Fruit fly (Drosophila melanogaster) whole organism, prepupa: ENCODE measurements around the gene CG14043.

ENCODE experiments used
- Blimp-1 ChIP-seq: fragments of 200-800 bp; sonication (Bioruptor generic); optimal IDR thresholded peaks from 3 replicates; lab custom pipeline; 2017; ENCODE audit warnings: missing biosample characterization, missing genetic modification characterization, mild to moderate bottlenecking, moderate library complexity, missing genetic modification reagents
- CG10631 ChIP-seq: fragments of 200-800 bp; sonication (Bioruptor generic); optimal IDR thresholded peaks from 2 replicates; lab custom pipeline; 2016; ENCODE audit warnings: missing biosample characterization, missing genetic modification characterization
- CG10669 ChIP-seq: fragments of 200-800 bp; sonication (Bioruptor generic); optimal IDR thresholded peaks from 3 replicates; lab custom pipeline; 2018; ENCODE audit warnings: missing biosample characterization, mild to moderate bottlenecking, missing genetic modification characterization, moderate library complexity
- CG11294 ChIP-seq: fragments of 200-800 bp; sonication (Bioruptor generic); IDR thresholded peaks from 2 replicates; pipeline ENCODE4 v1.3.6; 2022; ENCODE audit warnings: missing biosample characterization, missing genetic modification characterization
- CG11762 ChIP-seq: fragments of 200-800 bp; sonication (Bioruptor generic); optimal IDR thresholded peaks from 3 replicates; lab custom pipeline; 2016; ENCODE audit warnings: missing biosample characterization, missing genetic modification characterization; ENCODE audit not compliant: insufficient read depth
- CG11902 ChIP-seq: fragments of 200-800 bp; sonication (Bioruptor generic); optimal IDR thresholded peaks from 3 replicates; lab custom pipeline; 2016; ENCODE audit warnings: missing biosample characterization, missing genetic modification characterization
- CG15336 ChIP-seq: fragments of 200-800 bp; sonication (Bioruptor generic); IDR thresholded peaks from 2 replicates; pipeline ENCODE4 v1.3.6; 2022; ENCODE audit warnings: missing biosample characterization, missing genetic modification characterization
- CG16779 ChIP-seq: fragments of 200-800 bp; sonication (Bioruptor generic); optimal IDR thresholded peaks from 3 replicates; lab custom pipeline; 2017; ENCODE audit warnings: missing biosample characterization, mild to moderate bottlenecking, missing genetic modification characterization
- CG3032 ChIP-seq: fragments of 200-800 bp; optimal IDR thresholded peaks from 2 replicates; lab custom pipeline; 2019; ENCODE audit warnings: missing biosample characterization, mild to moderate bottlenecking, missing genetic modification characterization, moderate library complexity
- CG32006 ChIP-seq: fragments of 200-800 bp; sonication (Bioruptor generic); optimal IDR thresholded peaks from 3 replicates; lab custom pipeline; 2017; ENCODE audit warnings: missing biosample characterization, mild to moderate bottlenecking, missing genetic modification characterization
- CG34406 ChIP-seq: fragments of 200-800 bp; sonication (Bioruptor generic); optimal IDR thresholded peaks from 3 replicates; lab custom pipeline; 2016; ENCODE audit warnings: missing biosample characterization, missing genetic modification characterization
- CG4318 ChIP-seq: fragments of 200-800 bp; sonication (Bioruptor generic); optimal IDR thresholded peaks from 3 replicates; lab custom pipeline; 2017; ENCODE audit warnings: missing biosample characterization, mild to moderate bottlenecking, missing genetic modification characterization
- CG6163 ChIP-seq: fragments of 200-800 bp; sonication (Bioruptor generic); IDR thresholded peaks from 3 replicates; pipeline ENCODE4 v1.3.6; 2022; ENCODE audit warnings: missing biosample characterization, missing genetic modification characterization
- CG6276 ChIP-seq: fragments of 200-800 bp; sonication (Bioruptor generic); optimal IDR thresholded peaks from 2 replicates; lab custom pipeline; 2017; ENCODE audit warnings: missing biosample characterization, mild to moderate bottlenecking, missing genetic modification characterization
- CG6792 ChIP-seq: fragments of 200-800 bp; sonication (Bioruptor generic); optimal IDR thresholded peaks from 3 replicates; lab custom pipeline; 2016; ENCODE audit warnings: missing biosample characterization, missing genetic modification characterization
- CG6854 ChIP-seq: fragments of 200-800 bp; sonication (Bioruptor generic); optimal IDR thresholded peaks from 2 replicates; lab custom pipeline; 2017; ENCODE audit warnings: missing biosample characterization, mild to moderate bottlenecking, missing genetic modification characterization
- CG8119 ChIP-seq: fragments of 200-800 bp; sonication (Bioruptor generic); IDR thresholded peaks from 3 replicates; pipeline ENCODE4 v1.3.6; 2022; ENCODE audit warnings: missing biosample characterization, missing genetic modification characterization
- CG8319 ChIP-seq: fragments of 200-800 bp; sonication (Bioruptor generic); optimal IDR thresholded peaks from 3 replicates; lab custom pipeline; 2016; ENCODE audit warnings: missing biosample characterization, missing genetic modification characterization
- CG9139 ChIP-seq: fragments of 200-800 bp; sonication (Bioruptor generic); optimal IDR thresholded peaks from 3 replicates; lab custom pipeline; 2017; ENCODE audit warnings: missing biosample characterization, mild to moderate bottlenecking, missing genetic modification characterization
- Eip75B ChIP-seq: fragments of 200-800 bp; sonication (Bioruptor generic); optimal IDR thresholded peaks from 3 replicates; lab custom pipeline; 2016; ENCODE audit warnings: missing biosample characterization, missing genetic modification characterization
- Eip78C ChIP-seq: fragments of 200-800 bp; sonication (Bioruptor generic); peaks from one replicate; lab custom pipeline; 2016; ENCODE audit warnings: missing biosample characterization, missing genetic modification characterization
- Ets96B ChIP-seq: fragments of 200-800 bp; optimal IDR thresholded peaks from 2 replicates; lab custom pipeline; 2019; ENCODE audit warnings: missing biosample characterization, mild to moderate bottlenecking, missing genetic modification characterization, moderate library complexity
- Gug ChIP-seq: fragments of 200-800 bp; sonication (Bioruptor generic); IDR thresholded peaks from 2 replicates; pipeline ENCODE4 v1.3.6; 2022; ENCODE audit warnings: missing biosample characterization, missing genetic modification characterization
- Hr38 ChIP-seq: sonication (Bioruptor generic); optimal IDR thresholded peaks from 2 replicates; lab custom pipeline; 2016; ENCODE audit warnings: missing biosample characterization, missing genetic modification characterization
- Hr39 ChIP-seq: fragments of 200-800 bp; sonication (Bioruptor generic); optimal IDR thresholded peaks from 2 replicates; lab custom pipeline; 2016; ENCODE audit warnings: missing biosample characterization, missing genetic modification characterization
- Hr4 ChIP-seq: fragments of 200-800 bp; sonication (Bioruptor generic); optimal IDR thresholded peaks from 3 replicates; lab custom pipeline; 2016; ENCODE audit warnings: missing biosample characterization, missing genetic modification characterization
- Lpt ChIP-seq: fragments of 200-800 bp; sonication (Bioruptor generic); optimal IDR thresholded peaks from 3 replicates; lab custom pipeline; 2016; ENCODE audit warnings: missing biosample characterization, missing genetic modification characterization
- Met ChIP-seq: fragments of 200-800 bp; sonication (Bioruptor generic); optimal IDR thresholded peaks from 3 replicates; lab custom pipeline; 2016; ENCODE audit warnings: missing biosample characterization, missing genetic modification characterization
- OdsH ChIP-seq: fragments of 200-800 bp; sonication (Bioruptor generic); optimal IDR thresholded peaks from 3 replicates; lab custom pipeline; 2016; ENCODE audit warnings: missing biosample characterization, missing genetic modification characterization
- Sox14 ChIP-seq: fragments of 200-800 bp; sonication (Bioruptor generic); optimal IDR thresholded peaks from 3 replicates; lab custom pipeline; 2016; ENCODE audit warnings: missing biosample characterization, missing genetic modification characterization
- Sox15 ChIP-seq: fragments of 200-800 bp; sonication (Bioruptor generic); optimal IDR thresholded peaks from 3 replicates; lab custom pipeline; 2016; ENCODE audit warnings: missing biosample characterization, missing genetic modification characterization
- acj6 ChIP-seq: fragments of 200-800 bp; sonication (Bioruptor generic); optimal IDR thresholded peaks from 3 replicates; lab custom pipeline; 2016; ENCODE audit warnings: missing biosample characterization, missing genetic modification characterization
- cyc ChIP-seq: fragments of 200-800 bp; sonication (Bioruptor generic); optimal IDR thresholded peaks from 3 replicates; lab custom pipeline; 2016; ENCODE audit warnings: missing biosample characterization, missing genetic modification characterization
- dac ChIP-seq: fragments of 200-800 bp; sonication (Bioruptor generic); optimal IDR thresholded peaks from 2 replicates; lab custom pipeline; 2017; ENCODE audit warnings: missing biosample characterization, mild to moderate bottlenecking, missing genetic modification characterization
- dsx ChIP-seq: fragments of 200-800 bp; optimal IDR thresholded peaks from 3 replicates; lab custom pipeline; 2019; ENCODE audit warnings: missing biosample characterization, mild to moderate bottlenecking, missing genetic modification characterization, moderate library complexity; ENCODE audit not compliant: poor library complexity, severe bottlenecking
- fd59A ChIP-seq: fragments of 200-800 bp; sonication (Bioruptor generic); optimal IDR thresholded peaks from 2 replicates; lab custom pipeline; 2017; ENCODE audit warnings: missing biosample characterization, mild to moderate bottlenecking, missing genetic modification characterization, missing genetic modification reagents
- fd85E ChIP-seq: fragments of 200-800 bp; sonication (Bioruptor generic); optimal IDR thresholded peaks from 3 replicates; lab custom pipeline; 2016; ENCODE audit warnings: missing biosample characterization, missing genetic modification characterization
- fkh ChIP-seq: fragments of 200-800 bp; sonication (Bioruptor generic); optimal IDR thresholded peaks from 3 replicates; lab custom pipeline; 2017; ENCODE audit warnings: missing biosample characterization, mild to moderate bottlenecking, missing genetic modification characterization, moderate library complexity
- lz ChIP-seq: fragments of 200-800 bp; sonication (Bioruptor generic); optimal IDR thresholded peaks from 3 replicates; lab custom pipeline; 2016; ENCODE audit warnings: missing biosample characterization, missing genetic modification characterization
- net ChIP-seq: fragments of 200-800 bp; sonication (Bioruptor generic); optimal IDR thresholded peaks from 3 replicates; lab custom pipeline; 2016; ENCODE audit warnings: missing biosample characterization, missing genetic modification characterization
- pdm3 ChIP-seq: fragments of 200-800 bp; sonication (Bioruptor generic); optimal IDR thresholded peaks from 3 replicates; lab custom pipeline; 2016; ENCODE audit warnings: missing biosample characterization, missing genetic modification characterization
- salr ChIP-seq, 2 experiments: fragments of 200-800 bp; sonication (Bioruptor generic); optimal IDR thresholded peaks; 3 replicates each; lab custom pipeline; 2016 to 2018; ENCODE audit warnings: missing biosample characterization in 2 of 2, missing genetic modification characterization in 2 of 2, mild to moderate bottlenecking in 1 of 2
- spab ChIP-seq: fragments of 200-800 bp; sonication (Bioruptor generic); optimal IDR thresholded peaks from 2 replicates; lab custom pipeline; 2017; ENCODE audit warnings: missing biosample characterization, mild to moderate bottlenecking, missing genetic modification characterization, missing genetic modification reagents
- ss ChIP-seq, 2 experiments: fragments of 200-800 bp; sonication (Bioruptor generic); optimal IDR thresholded peaks; 2 replicates in 1 of 2; 3 replicates in 1 of 2; lab custom pipeline; 2017 to 2018; ENCODE audit warnings: mild to moderate bottlenecking in 2 of 2, missing biosample characterization in 2 of 2, missing genetic modification characterization in 2 of 2, moderate library complexity in 1 of 2
- svp ChIP-seq: fragments of 200-800 bp; sonication (Bioruptor generic); peaks from one replicate; lab custom pipeline; 2016; ENCODE audit warnings: missing biosample characterization, missing genetic modification characterization
- vri ChIP-seq: fragments of 200-800 bp; sonication (Bioruptor generic); optimal IDR thresholded peaks from 3 replicates; lab custom pipeline; 2016; ENCODE audit warnings: missing biosample characterization, mild to moderate bottlenecking, missing genetic modification characterization

CG14043 gene

DNA sequence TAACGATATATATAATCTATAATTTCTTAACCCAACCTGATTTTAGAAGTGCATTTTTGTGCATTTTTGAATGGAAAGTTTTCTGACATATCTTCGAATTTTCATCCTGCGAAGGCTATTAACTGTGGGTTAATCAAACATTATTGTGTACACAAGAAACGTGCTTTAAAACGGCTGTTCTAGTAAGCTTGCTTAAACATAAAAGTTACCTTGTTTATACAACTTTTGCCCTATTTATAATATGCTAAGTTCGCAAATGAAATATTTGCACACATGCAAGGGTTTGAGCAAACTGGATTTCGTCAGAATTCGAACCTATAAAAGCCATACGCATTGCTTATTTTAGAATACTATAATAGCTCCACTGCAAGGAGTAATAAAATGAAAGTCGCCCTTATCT lies 34.4 kb upstream of the CG14043 start, which contains the start of gene Sgs1:
Sgs1 (plus strand) TSS at position 350 of the 400 bp plus-strand sequence.
- no peak for TF ChIP-seq CG4318
- peak; percentile 8 for TF ChIP-seq vri (GFP tag; lab: Kevin White, UChicago)

DNA sequence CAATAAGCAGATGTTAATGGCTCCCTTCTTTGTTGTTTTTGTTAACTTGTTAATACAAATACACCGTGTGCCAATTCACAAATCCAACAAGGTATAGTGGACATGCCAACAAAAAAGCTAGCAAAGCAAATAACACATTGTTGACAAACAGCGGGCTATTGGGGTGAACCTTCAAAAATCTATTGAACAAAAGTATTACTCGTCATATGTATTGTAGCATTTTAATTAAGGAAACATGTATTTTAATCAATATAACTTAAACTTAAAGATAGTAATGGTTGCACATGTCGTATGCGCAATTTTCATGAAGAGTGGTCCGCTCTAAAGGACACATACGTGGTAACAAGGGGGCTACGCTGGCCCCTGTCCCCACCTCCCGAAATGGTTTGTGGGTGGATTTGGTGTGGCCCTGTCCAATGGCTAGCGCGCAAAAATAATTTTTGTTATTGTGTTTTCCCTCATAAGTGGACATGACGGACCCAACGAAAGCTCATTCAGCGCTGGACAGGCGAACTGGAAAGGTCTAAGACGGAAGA lies 29.2 kb upstream of the CG14043 start, which contains the start of gene synr:
synr (plus strand) TSS at position 486 of the 536 bp plus-strand sequence.
- TF ChIP-seq CG10631 (no peak), fd85E (GFP tag; lab: Kevin White, UChicago) (no peak)

DNA sequence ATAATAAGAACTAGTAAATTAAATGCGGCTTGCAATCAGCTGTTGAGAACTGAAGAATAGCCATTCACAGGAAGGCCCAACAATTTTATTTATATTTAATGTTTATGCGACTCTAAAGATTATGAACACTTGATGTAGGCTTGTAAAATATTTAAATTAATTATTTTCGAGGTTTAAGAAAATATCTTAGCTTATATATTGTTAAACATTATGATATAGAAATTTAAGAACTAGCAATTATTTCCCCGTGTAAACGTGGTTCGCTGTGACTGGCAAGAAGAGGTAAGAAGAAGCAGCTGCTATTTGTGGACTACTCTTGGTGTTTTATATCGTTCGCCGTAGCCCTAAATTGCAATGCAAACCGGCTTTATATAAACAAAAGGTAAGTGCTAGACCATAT lies 26.2 kb upstream of the CG14043 start, which contains the start of the genes mRpL24 and betaggt-I:
mRpL24 (minus strand) TSS at position 62 of the 400 bp plus-strand sequence.
betaggt-I (plus strand) TSS at position 280 of the 400 bp plus-strand sequence.
- TF ChIP-seq CG34406 (GFP tag; lab: Kevin White, UChicago): peak; percentile 97
- TF ChIP-seq dsx (GFP tag; lab: Kevin White, UChicago): peak; percentile 97
- TF ChIP-seq CG11902: peak; percentile 92
- peak; percentile 96 for TF ChIP-seq CG10669 (GFP tag; lab: Kevin White, UChicago)
- TF ChIP-seq fkh (GFP tag; lab: Kevin White, UChicago): peak; percentile 87
- TF ChIP-seq fd85E (GFP tag; lab: Kevin White, UChicago): peak; percentile 28
- TF ChIP-seq OdsH: peak; percentile 98
- TF ChIP-seq CG3032 (tag; lab: Kevin White, UChicago): peak; percentile 99
- peak; percentile 97 for TF ChIP-seq lz (GFP tag; lab: Kevin White, UChicago)
- peak; percentile 89 for TF ChIP-seq CG11762 (GFP tag; lab: Kevin White, UChicago)
- TF ChIP-seq Hr39 (GFP tag; lab: Kevin White, UChicago): peak; percentile 90
- TF ChIP-seq Ets96B: peak; percentile 98
- TF ChIP-seq CG8319 (GFP tag; lab: Kevin White, UChicago): peak; percentile 89
- peak; percentile 94 for TF ChIP-seq CG4318
- TF ChIP-seq CG15336 (GFP tag; lab: Robert Waterston, UW): peak; percentile 97
- TF ChIP-seq CG6276 (GFP tag; lab: Kevin White, UChicago): peak; percentile 92
- TF ChIP-seq Sox15 (GFP tag; lab: Kevin White, UChicago): peak; percentile 96
- peak; percentile 99 for TF ChIP-seq Eip78C (GFP tag; lab: Kevin White, UChicago)
- peak; percentile 96 for TF ChIP-seq svp
- peak; percentile 94 for TF ChIP-seq Lpt (GFP tag; lab: Kevin White, UChicago)
- peak; percentile 92 for TF ChIP-seq spab (GFP tag; lab: Kevin White, UChicago)
- peak; percentile 97 for TF ChIP-seq pdm3 (GFP tag; lab: Kevin White, UChicago)
- peak; percentile 89 for TF ChIP-seq vri (GFP tag; lab: Kevin White, UChicago)
- TF ChIP-seq CG10631: peak; percentile 98
- TF ChIP-seq salr (GFP tag; optimal IDR thresholded peaks at IDR 0.05; lab: Kevin White, UChicago): peak in 1 of 2 experiments; percentile 94
- TF ChIP-seq Blimp-1 (GFP tag; lab: Kevin White, UChicago): peak; percentile 87
- TF ChIP-seq Hr38 (GFP tag; lab: Kevin White, UChicago): no peak
- peak; percentile 95 for TF ChIP-seq CG8119 (GFP tag; lab: Robert Waterston, UW)
- peak; percentile 93 for TF ChIP-seq CG9139 (GFP tag; lab: Kevin White, UChicago)
- peak; percentile 96 for TF ChIP-seq net (GFP tag; lab: Kevin White, UChicago)
- TF ChIP-seq Hr4 (GFP tag; lab: Kevin White, UChicago): peak; percentile 95
- peak; percentile 96 for TF ChIP-seq Sox14 (GFP tag; lab: Kevin White, UChicago)
- peak; percentile 90 for TF ChIP-seq CG16779 (tag; lab: Kevin White, UChicago)
- TF ChIP-seq CG11294 (GFP tag; lab: Robert Waterston, UW): peak; percentile 96
- TF ChIP-seq CG6854 (GFP tag; lab: Kevin White, UChicago): peak; percentile 85
- TF ChIP-seq CG6792: peak; percentile 96
- TF ChIP-seq Met (GFP tag; lab: Kevin White, UChicago): peak; percentile 95
- TF ChIP-seq ss (GFP tag; optimal IDR thresholded peaks at IDR 0.05; lab: Kevin White, UChicago): peak; percentile 89 to 94
- TF ChIP-seq CG6163 (GFP tag; lab: Robert Waterston, UW): peak; percentile 98
- peak; percentile 94 for TF ChIP-seq Eip75B
- TF ChIP-seq CG32006 (GFP tag; lab: Kevin White, UChicago): peak; percentile 97
- peak; percentile 93 for TF ChIP-seq dac
- peak; percentile 91 for TF ChIP-seq fd59A (GFP tag; lab: Kevin White, UChicago)
- peak; percentile 95 for TF ChIP-seq cyc (GFP tag; lab: Kevin White, UChicago)
- TF ChIP-seq Gug (GFP tag; lab: Robert Waterston, UW): peak; percentile 98
- peak; percentile 97 for TF ChIP-seq acj6 (GFP tag; lab: Kevin White, UChicago)
